Worm (Caenorhabditis elegans): ENCODE measurements around the gene C17H11.6.

ce11 chrX:8203684-8204083 lies at the start of gene C17H11.6:
- no peak for TF ChIP-seq lsy-2 (tag; optimal IDR thresholded peaks at IDR 0.05)
- no peak for TF ChIP-seq ZK546.5 (tag; optimal IDR thresholded peaks at IDR 0.05)

Data from whole organism, L2 larva.